Worm (Caenorhabditis elegans) whole organism, L3 larva: ENCODE results near the gene F33G12.3.

ENCODE experiments used
- R02D3.7 ChIP-seq: fragments of 150-350 bp; optimal IDR thresholded peaks from 2 replicates; lab custom pipeline; 2014; ENCODE audit warnings: missing biosample characterization, missing genetic modification characterization
- ama-1 ChIP-seq: fragments of 150-350 bp; optimal IDR thresholded peaks from 2 replicates; lab custom pipeline; 2018
- ceh-16 ChIP-seq: sonication (generic microtip); optimal IDR thresholded peaks from 2 replicates; lab custom pipeline; 2017; ENCODE audit warnings: missing biosample characterization, missing genetic modification characterization
- ceh-28 ChIP-seq: fragments of 150-350 bp; optimal IDR thresholded peaks from 2 replicates; lab custom pipeline; 2014; ENCODE audit warnings: missing biosample characterization, missing genetic modification reagents, missing genetic modification characterization
- ceh-82 ChIP-seq: fragments of 150-350 bp; optimal IDR thresholded peaks from 2 replicates; lab custom pipeline; 2014; ENCODE audit warnings: missing biosample characterization, missing genetic modification characterization
- ceh-9 ChIP-seq: sonication (generic microtip); optimal IDR thresholded peaks from 2 replicates; lab custom pipeline; 2018; ENCODE audit warnings: missing biosample characterization, missing genetic modification characterization
- daf-12 ChIP-seq: fragments of 150-350 bp; optimal IDR thresholded peaks from 2 replicates; lab custom pipeline; 2014; ENCODE audit warnings: missing biosample characterization, missing genetic modification reagents, missing genetic modification characterization
- egl-27 ChIP-seq: sonication (generic microtip); optimal IDR thresholded peaks from 4 replicates; lab custom pipeline; 2017; ENCODE audit warnings: missing biosample characterization, missing genetic modification reagents, missing genetic modification characterization
- egl-5 ChIP-seq: fragments of 150-350 bp; optimal IDR thresholded peaks from 2 replicates; lab custom pipeline; 2017; ENCODE audit warnings: missing biosample characterization, missing genetic modification reagents, missing genetic modification characterization, inconsistent platforms
- elt-2 ChIP-seq: sonication (generic microtip); optimal IDR thresholded peaks from 2 replicates; lab custom pipeline; 2016; ENCODE audit warnings: missing genetic modification reagents, mild to moderate bottlenecking, missing genetic modification characterization, missing compliant biosample characterization
- elt-3 ChIP-seq, 3 experiments: fragments of 150-350 bp in 1 of 3; sonication (generic microtip) in 2 of 3; optimal IDR thresholded peaks; 2 replicates in 2 of 3; 4 replicates in 1 of 3; lab custom pipeline; 2014 to 2017; ENCODE audit warnings: missing biosample characterization in 3 of 3, missing genetic modification characterization in 3 of 3
- lsy-12 ChIP-seq: sonication (generic microtip); optimal IDR thresholded peaks from 2 replicates; lab custom pipeline; 2016; ENCODE audit warnings: mild to moderate bottlenecking, missing genetic modification characterization, missing compliant biosample characterization
- mml-1 ChIP-seq: fragments of 150-350 bp; sonication (generic microtip); optimal IDR thresholded peaks from 3 replicates; lab custom pipeline; 2014; ENCODE audit warnings: missing biosample characterization, missing genetic modification characterization
- nfya-1 ChIP-seq: sonication (generic microtip); optimal IDR thresholded peaks from 2 replicates; lab custom pipeline; 2017; ENCODE audit warnings: missing genetic modification characterization, mild to moderate bottlenecking, missing compliant biosample characterization, antibody characterized with exemption, moderate library complexity; ENCODE audit not compliant: insufficient read depth
- nhr-11 ChIP-seq: fragments of 150-350 bp; optimal IDR thresholded peaks from 2 replicates; lab custom pipeline; 2014; ENCODE audit warnings: missing biosample characterization, missing genetic modification characterization
- nhr-23 ChIP-seq: fragments of 150-350 bp; optimal IDR thresholded peaks from 2 replicates; lab custom pipeline; 2014; ENCODE audit warnings: missing biosample characterization, missing genetic modification reagents, missing genetic modification characterization
- nhr-237 ChIP-seq: fragments of 150-350 bp; optimal IDR thresholded peaks from 2 replicates; lab custom pipeline; 2014; ENCODE audit warnings: missing biosample characterization, missing genetic modification characterization
- nhr-25 ChIP-seq: sonication (generic microtip); optimal IDR thresholded peaks from 2 replicates; lab custom pipeline; 2017; ENCODE audit warnings: missing biosample characterization, missing genetic modification characterization
- nhr-43 ChIP-seq: sonication (generic microtip); optimal IDR thresholded peaks from 2 replicates; lab custom pipeline; 2016; ENCODE audit warnings: mild to moderate bottlenecking, missing genetic modification characterization, missing compliant biosample characterization; ENCODE audit not compliant: poor library complexity, severe bottlenecking
- nhr-67 ChIP-seq: fragments of 150-350 bp; optimal IDR thresholded peaks from 2 replicates; lab custom pipeline; 2014; ENCODE audit warnings: missing biosample characterization, missing genetic modification characterization
- pha-4 ChIP-seq: fragments of 150-350 bp; optimal IDR thresholded peaks from 2 replicates; lab custom pipeline; 2014; ENCODE audit warnings: missing biosample characterization, missing genetic modification reagents, missing genetic modification characterization
- pqm-1 ChIP-seq: fragments of 150-350 bp; optimal IDR thresholded peaks from 2 replicates; lab custom pipeline; 2017; ENCODE audit warnings: missing biosample characterization, missing genetic modification characterization, inconsistent platforms
- skn-1 ChIP-seq: fragments of 150-350 bp; optimal IDR thresholded peaks from 2 replicates; lab custom pipeline; 2014; ENCODE audit warnings: missing biosample characterization, missing genetic modification characterization
- snpc-4 ChIP-seq: fragments of 150-350 bp; optimal IDR thresholded peaks from 2 replicates; lab custom pipeline; 2014; ENCODE audit warnings: missing biosample characterization, missing genetic modification characterization
- unc-39 ChIP-seq: sonication (generic microtip); optimal IDR thresholded peaks from 4 replicates; lab custom pipeline; 2017; ENCODE audit warnings: missing biosample characterization, missing genetic modification characterization
- unc-62 ChIP-seq: fragments of 150-350 bp; sonication (generic microtip); optimal IDR thresholded peaks from 4 replicates; lab custom pipeline; 2014; ENCODE audit warnings: missing biosample characterization, missing genetic modification reagents, missing genetic modification characterization
- zag-1 ChIP-seq: fragments of 150-350 bp; optimal IDR thresholded peaks from 2 replicates; lab custom pipeline; 2014; ENCODE audit warnings: missing biosample characterization, missing genetic modification characterization
- ztf-11 ChIP-seq: fragments of 150-350 bp; optimal IDR thresholded peaks from 2 replicates; lab custom pipeline; 2014; ENCODE audit warnings: missing biosample characterization, missing genetic modification characterization

Gene F33G12.3

ce11 chrII:5050776-5051175 is 16.9 kb upstream of the F33G12.3 start:
- TF ChIP-seq zag-1 (tag; lab: Kevin White, UChicago) (no peak), egl-5 (tag; lab: Kevin White, UChicago) (no peak), daf-12 (tag; lab: Kevin White, UChicago) (no peak), ama-1 (lab: Kevin White, UChicago) (no peak), ceh-82 (tag; lab: Kevin White, UChicago) (no peak), R02D3.7 (tag; lab: Kevin White, UChicago) (no peak), elt-3 (tag; optimal IDR thresholded peaks at IDR 0.05; lab: Kevin White, UChicago) (no peak), skn-1 (tag; lab: Kevin White, UChicago) (no peak), egl-27 (tag; lab: Kevin White, UChicago) (no peak), mml-1 (tag; lab: Kevin White, UChicago) (no peak), ceh-9 (tag; lab: Kevin White, UChicago) (no peak), lsy-12 (tag; lab: Kevin White, UChicago) (no peak), pqm-1 (tag; lab: Kevin White, UChicago) (no peak)

ce11 chrII:5049865-5050342 is 16.1 kb upstream of the F33G12.3 start, which contains the start of gene F33G12.6:
F33G12.6 (plus strand) TSS chrII:5049915.
- peak; percentile 76 for TF ChIP-seq egl-5 (tag; lab: Kevin White, UChicago)
- TF ChIP-seq ztf-11 (tag; lab: Kevin White, UChicago) = no peak

ce11 chrII:5049249-5049648 is 15.4 kb upstream of the F33G12.3 start:
- peak; percentile 5 for TF ChIP-seq ceh-28
- peak; percentile 58 for TF ChIP-seq nhr-25 (tag; lab: Kevin White, UChicago)
- peak; percentile 17 for TF ChIP-seq nfya-1 (tag; lab: Kevin White, UChicago)
- TF ChIP-seq nhr-237 (tag; lab: Kevin White, UChicago) = no peak
- TF ChIP-seq elt-2 (tag; lab: Kevin White, UChicago) = no peak
- TF ChIP-seq nhr-11 (tag; lab: Kevin White, UChicago) = no peak
- peak in 1 of 3 experiments; percentile 14 for TF ChIP-seq elt-3 (tag; optimal IDR thresholded peaks at IDR 0.05; lab: Kevin White, UChicago)
- peak; percentile 48 for TF ChIP-seq nhr-23
- TF ChIP-seq egl-27 (tag; lab: Kevin White, UChicago) = no peak
- no peak for TF ChIP-seq nhr-67 (tag; lab: Kevin White, UChicago)
- TF ChIP-seq nhr-43 = peak; percentile 13
- no peak for TF ChIP-seq skn-1 (tag; lab: Kevin White, UChicago)
- peak; percentile 56 for TF ChIP-seq unc-62 (GFP tag; lab: Kevin White, UChicago)

ce11 chrII:5048185-5048795 is 14.5 kb upstream of the F33G12.3 start:
- TF ChIP-seq ama-1 (lab: Kevin White, UChicago) = no peak
- TF ChIP-seq pha-4 (tag; lab: Kevin White, UChicago) = peak; percentile 53

- no peak for TF ChIP-seq nhr-237 (tag; lab: Kevin White, UChicago)
- no peak for TF ChIP-seq unc-39 (tag; lab: Kevin White, UChicago)
- no peak for TF ChIP-seq ceh-82 (tag; lab: Kevin White, UChicago)
- no peak for TF ChIP-seq ceh-9 (tag; lab: Kevin White, UChicago)
- TF ChIP-seq nfya-1 (tag; lab: Kevin White, UChicago) = peak; percentile 4
- TF ChIP-seq ceh-16 (tag; lab: Kevin White, UChicago) = no peak
- TF ChIP-seq nhr-23 = peak; percentile 36
- TF ChIP-seq nhr-25 (tag; lab: Kevin White, UChicago) = peak; percentile 37
- TF ChIP-seq egl-5 (tag; lab: Kevin White, UChicago) = peak; percentile 13
- TF ChIP-seq R02D3.7 (tag; lab: Kevin White, UChicago) = no peak
- TF ChIP-seq pha-4 (tag; lab: Kevin White, UChicago) = peak; percentile 37
- no peak for TF ChIP-seq snpc-4 (tag; lab: Kevin White, UChicago)
These were observed 13.4 kb upstream of the F33G12.3 start for ce11 chrII:5047279-5047678.
